Fruit fly (Drosophila melanogaster) S2 (cell line): ENCODE measurements around the gene Cyp4d1.

Experiments used
- CG8478 ChIP-seq: fragments of >200 bp; optimal IDR thresholded peaks from 2 replicates; lab custom pipeline; 2018
- CTCF ChIP-seq, 2 experiments: fragments of >200 bp; optimal IDR thresholded peaks; 2 replicates each; lab custom pipeline; 2018

- TF ChIP-seq CTCF (optimal IDR thresholded peaks at IDR 0.05; lab: Kevin White, UChicago) = no peak
- no peak for TF ChIP-seq CG8478 (lab: Kevin White, UChicago)
Measured at dm6 chrX:2168485-2169199, 6.7 kb upstream of the Cyp4d1 start.
